Worm (Caenorhabditis elegans): ENCODE data around the gene C25G6.1.

Gene C25G6.1

ce11 chrX:1309446-1309845 lies 38.7 kb downstream of the C25G6.1 start:
- TF ChIP-seq blmp-1 (tag; optimal IDR thresholded peaks at IDR 0.05) (peak; percentile 68), ceh-83 (GFP tag; optimal IDR thresholded peaks at IDR 0.05) (no peak), lin-32 (GFP tag; optimal IDR thresholded peaks at IDR 0.05) (no peak), ham-2 (GFP tag; optimal IDR thresholded peaks at IDR 0.05) (no peak), mab-5 (tag; optimal IDR thresholded peaks at IDR 0.05) (no peak), unc-120 (tag; optimal IDR thresholded peaks at IDR 0.05; ENCODE audit: poor library complexity, severe bottlenecking) (no peak)

- TF ChIP-seq elt-1 (tag; optimal IDR thresholded peaks at IDR 0.05; ENCODE audit: borderline replicate concordance, insufficient read depth): peak; percentile 18
- TF ChIP-seq hlh-1 (tag; optimal IDR thresholded peaks at IDR 0.05): no peak
- TF ChIP-seq blmp-1 (tag; optimal IDR thresholded peaks at IDR 0.05): peak; percentile 67
Observed at ce11 chrX:1311084-1311483, 40.4 kb downstream of the C25G6.1 start, which contains the start of gene H42K12.3. H42K12.3 (plus strand) TSS chrX:1311391.

- TF ChIP-seq pha-4 (tag; optimal IDR thresholded peaks at IDR 0.05) (no peak), hlh-1 (tag; optimal IDR thresholded peaks at IDR 0.05) (no peak), zip-8 (tag; optimal IDR thresholded peaks at IDR 0.05) (no peak), mab-5 (tag; optimal IDR thresholded peaks at IDR 0.05) (no peak), bed-3 (GFP tag; optimal IDR thresholded peaks at IDR 0.05) (no peak), unc-62 (GFP tag; optimal IDR thresholded peaks at IDR 0.05) (no peak), ceh-39 (tag; optimal IDR thresholded peaks at IDR 0.05) (no peak), lin-32 (GFP tag; optimal IDR thresholded peaks at IDR 0.05) (no peak), snpc-4 (tag; optimal IDR thresholded peaks at IDR 0.05) (no peak), flh-1 (GFP tag; optimal IDR thresholded peaks at IDR 0.05) (no peak), nhr-12 (tag; optimal IDR thresholded peaks at IDR 0.05) (no peak), ceh-43 (GFP tag; optimal IDR thresholded peaks at IDR 0.05) (no peak), nhr-28 (tag; optimal IDR thresholded peaks at IDR 0.05) (no peak), nhr-76 (tag; optimal IDR thresholded peaks at IDR 0.05) (no peak)
Observed at ce11 chrX:1311577-1311976, 40.9 kb downstream of the C25G6.1 start.

- no peak for TF ChIP-seq snpc-4 (tag; optimal IDR thresholded peaks at IDR 0.05)
- no peak for TF ChIP-seq nhr-76 (tag; optimal IDR thresholded peaks at IDR 0.05)
- TF ChIP-seq unc-39 (tag; optimal IDR thresholded peaks at IDR 0.05): no peak
- no peak for TF ChIP-seq lsy-2 (tag; optimal IDR thresholded peaks at IDR 0.05)
- TF ChIP-seq ces-1 (GFP tag; optimal IDR thresholded peaks at IDR 0.05): peak; percentile 19
- no peak for TF ChIP-seq mep-1 (tag; optimal IDR thresholded peaks at IDR 0.05)
- no peak for TF ChIP-seq ceh-39 (tag; optimal IDR thresholded peaks at IDR 0.05)
- TF ChIP-seq mab-5 (tag; optimal IDR thresholded peaks at IDR 0.05): no peak
- TF ChIP-seq nhr-28 (tag; optimal IDR thresholded peaks at IDR 0.05): no peak
- TF ChIP-seq unc-62 (GFP tag; optimal IDR thresholded peaks at IDR 0.05): no peak
- TF ChIP-seq unc-120 (tag; optimal IDR thresholded peaks at IDR 0.05; ENCODE audit: poor library complexity, severe bottlenecking): no peak
- peak; percentile 72 for TF ChIP-seq pha-4 (tag; optimal IDR thresholded peaks at IDR 0.05)
- TF ChIP-seq M03D4.4 (tag; optimal IDR thresholded peaks at IDR 0.05): peak; percentile 42
- TF ChIP-seq lin-13 (tag; optimal IDR thresholded peaks at IDR 0.05): no peak
- TF ChIP-seq ham-2 (GFP tag; optimal IDR thresholded peaks at IDR 0.05): peak; percentile 87
- TF ChIP-seq lin-32 (GFP tag; optimal IDR thresholded peaks at IDR 0.05): no peak
- no peak for TF ChIP-seq nhr-2 (tag; optimal IDR thresholded peaks at IDR 0.05)
- no peak for TF ChIP-seq elt-3 (tag; optimal IDR thresholded peaks at IDR 0.05)
- TF ChIP-seq zip-8 (tag; optimal IDR thresholded peaks at IDR 0.05): no peak
- no peak for TF ChIP-seq ceh-83 (GFP tag; optimal IDR thresholded peaks at IDR 0.05)
- TF ChIP-seq flh-1 (GFP tag; optimal IDR thresholded peaks at IDR 0.05): no peak
- TF ChIP-seq bed-3 (GFP tag; optimal IDR thresholded peaks at IDR 0.05): no peak
- TF ChIP-seq sptf-1 (tag; optimal IDR thresholded peaks at IDR 0.05): peak; percentile 34
- TF ChIP-seq nhr-12 (tag; optimal IDR thresholded peaks at IDR 0.05): no peak
- TF ChIP-seq tbx-8 (GFP tag; optimal IDR thresholded peaks at IDR 0.05): no peak
- TF ChIP-seq sem-2 (GFP tag; optimal IDR thresholded peaks at IDR 0.05): peak; percentile 30
- TF ChIP-seq ceh-43 (GFP tag; optimal IDR thresholded peaks at IDR 0.05): no peak
- no peak for TF ChIP-seq nhr-237 (tag; optimal IDR thresholded peaks at IDR 0.05)
- TF ChIP-seq cnd-1 (tag; optimal IDR thresholded peaks at IDR 0.05): peak; percentile 8
- TF ChIP-seq drap-1 (GFP tag; optimal IDR thresholded peaks at IDR 0.05): peak; percentile 51
- TF ChIP-seq blmp-1 (tag; optimal IDR thresholded peaks at IDR 0.05): no peak
- peak; percentile 62 for TF ChIP-seq mls-2 (tag; optimal IDR thresholded peaks at IDR 0.05)
- no peak for TF ChIP-seq elt-1 (tag; optimal IDR thresholded peaks at IDR 0.05; ENCODE audit: borderline replicate concordance, insufficient read depth)
- no peak for TF ChIP-seq hlh-1 (tag; optimal IDR thresholded peaks at IDR 0.05)
- no peak for TF ChIP-seq ztf-11 (tag; optimal IDR thresholded peaks at IDR 0.05)
Observed at ce11 chrX:1319708-1320107, 49.0 kb downstream of the C25G6.1 start.
